Fruit fly (Drosophila melanogaster): ENCODE data around the gene loco.
A peak's percentile ranks its signal among the peaks of the same experiment; 100 is the strongest.

Gene loco

DNA sequence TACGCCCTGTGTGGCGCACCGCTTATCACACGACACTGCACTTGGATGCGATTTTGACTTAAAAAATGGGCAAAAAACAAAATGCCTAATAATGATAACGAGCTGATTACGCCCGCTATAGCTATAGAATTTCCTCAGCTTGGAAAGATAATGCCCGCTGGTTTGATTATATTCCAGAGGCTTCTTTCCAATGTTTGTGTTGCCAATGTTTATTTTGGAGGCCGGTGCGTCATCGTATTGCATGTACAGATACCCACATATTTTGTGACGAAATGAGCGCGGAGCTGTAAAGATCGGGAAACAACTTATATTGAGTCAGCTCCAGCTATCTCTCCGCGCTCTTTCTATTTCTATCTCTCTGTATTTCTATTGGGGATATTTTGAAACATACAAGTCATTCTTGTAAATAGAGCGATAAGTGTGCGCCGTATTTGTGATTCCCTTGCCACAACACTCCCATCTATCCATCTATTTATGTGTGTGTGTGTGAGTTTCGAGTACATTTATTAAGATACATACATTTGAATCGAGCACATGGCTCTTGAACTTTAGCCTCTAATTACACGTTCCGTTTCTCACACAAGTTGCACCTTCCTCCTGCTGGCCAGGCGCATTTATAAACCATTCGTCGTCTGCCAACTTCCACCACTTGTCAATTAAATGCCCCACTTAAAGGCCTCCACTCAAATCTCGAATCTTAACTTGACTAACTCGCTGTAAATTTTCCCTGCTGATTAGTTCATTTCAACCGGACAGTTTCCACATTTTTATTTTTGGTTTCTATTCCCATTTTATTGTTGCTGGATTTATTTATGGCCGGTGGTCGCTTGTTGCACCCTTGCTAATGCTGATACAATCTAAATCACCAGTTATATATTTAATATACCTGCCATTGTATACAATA lies 45.1 kb upstream of the loco start (continued):
- TF ChIP-seq lola (GFP tag; optimal IDR thresholded peaks at IDR 0.05) (no peak), chn (GFP tag; optimal IDR thresholded peaks at IDR 0.05) (no peak), CG9609 (GFP tag; optimal IDR thresholded peaks at IDR 0.05) (no peak), Hmx (GFP tag; optimal IDR thresholded peaks at IDR 0.05) (no peak), ase (GFP tag; IDR thresholded peaks at IDR 0.05) (no peak), Kr (GFP tag; optimal IDR thresholded peaks at IDR 0.05) (no peak), tx (GFP tag; optimal IDR thresholded peaks at IDR 0.05) (no peak), CG7372 (GFP tag; IDR thresholded peaks at IDR 0.05) (0 out of 2 replicates have a peak, but pooled peaks have one; percentile 31), pum (GFP tag; optimal IDR thresholded peaks at IDR 0.05) (no peak), CG14965 (GFP tag; optimal IDR thresholded peaks at IDR 0.05; ENCODE audit: borderline replicate concordance) (no peak), CG8388 (GFP tag; optimal IDR thresholded peaks at IDR 0.05) (no peak), klu (GFP tag; IDR thresholded peaks at IDR 0.05) (no peak), Pdp1 (GFP tag; optimal IDR thresholded peaks at IDR 0.05) (peak in 1 of 2 experiments; percentile 63), insv (GFP tag; optimal IDR thresholded peaks at IDR 0.05) (no peak), CG4360 (GFP tag; IDR thresholded peaks at IDR 0.05) (no peak), BtbVII (GFP tag; optimal IDR thresholded peaks at IDR 0.05) (no peak), CG13296 (GFP tag; optimal IDR thresholded peaks at IDR 0.05) (peak; percentile 32), pnt (GFP tag; optimal IDR thresholded peaks at IDR 0.05) (no peak), CG3281 (GFP tag; optimal IDR thresholded peaks at IDR 0.05) (no peak), CG2129 (GFP tag; IDR thresholded peaks at IDR 0.05; ENCODE audit: partially characterized antibody) (no peak), nmo (GFP tag; optimal IDR thresholded peaks at IDR 0.05) (no peak), B-H1 (GFP tag; IDR thresholded peaks at IDR 0.05) (no peak), CG9817 (tag; optimal IDR thresholded peaks at IDR 0.05) (no peak), cwo (GFP tag; optimal IDR thresholded peaks at IDR 0.05) (no peak), CG6272 (GFP tag; IDR thresholded peaks at IDR 0.05) (no peak), Ets65A (GFP tag) (no peak), bigmax (GFP tag; optimal IDR thresholded peaks at IDR 0.05) (no peak), exex (tag; optimal IDR thresholded peaks at IDR 0.05) (peak; percentile 90), so (GFP tag; IDR thresholded peaks at IDR 0.05) (no peak), abd-A (tag; optimal IDR thresholded peaks at IDR 0.05) (no peak), CG15269 (tag; optimal IDR thresholded peaks at IDR 0.05) (no peak), lab (GFP tag; optimal IDR thresholded peaks at IDR 0.05) (peak; percentile 41), Vsx1 (GFP tag; optimal IDR thresholded peaks at IDR 0.05) (no peak), CG11696 (GFP tag; IDR thresholded peaks at IDR 0.05) (no peak), D19B (GFP tag; optimal IDR thresholded peaks at IDR 0.05) (no peak), Neu2 (GFP tag; optimal IDR thresholded peaks at IDR 0.05; ENCODE audit: borderline replicate concordance) (no peak), Dek (tag; optimal IDR thresholded peaks at IDR 0.05) (no peak), Hr78 (GFP tag; optimal IDR thresholded peaks at IDR 0.05) (peak in 1 of 2 experiments; percentile 83), CG12942 (GFP tag; optimal IDR thresholded peaks at IDR 0.05) (no peak), fd3F (GFP tag; optimal IDR thresholded peaks at IDR 0.05) (no peak), vvl (GFP tag; IDR thresholded peaks at IDR 0.05) (no peak), ttk (GFP tag; IDR thresholded peaks at IDR 0.05) (no peak), tna (GFP tag; IDR thresholded peaks at IDR 0.05; ENCODE audit: partially characterized antibody) (no peak), trem (tag; optimal IDR thresholded peaks at IDR 0.05) (no peak), CoRest (tag; optimal IDR thresholded peaks at IDR 0.05) (no peak), Dfd (GFP tag; optimal IDR thresholded peaks at IDR 0.05) (no peak), sqz (GFP tag; optimal IDR thresholded peaks at IDR 0.05) (no peak), Jarid2 (GFP tag; optimal IDR thresholded peaks at IDR 0.05) (no peak)
